Worm (Caenorhabditis elegans) whole organism, young adult: ENCODE results near the gene nhr-41.

Experiments used
- C17E4.6 ChIP-seq: fragments of 200-800 bp; sonication (Bioruptor generic); IDR thresholded peaks from 2 replicates; pipeline ENCODE4 v1.3.6; 2022; ENCODE audit warnings: missing genetic modification reagents, missing genetic modification characterization, missing compliant biosample characterization
- F37B4.10 ChIP-seq: fragments of 200-800 bp; sonication (Bioruptor generic); IDR thresholded peaks from 2 replicates; pipeline ENCODE4 v1.3.6; 2022; ENCODE audit warnings: missing genetic modification characterization, missing compliant biosample characterization
- cebp-2 ChIP-seq: fragments of 200-800 bp; sonication (Bioruptor generic); IDR thresholded peaks from 2 replicates; pipeline ENCODE4 v1.3.6; 2022; ENCODE audit warnings: missing genetic modification characterization, missing compliant biosample characterization
- ceh-100 ChIP-seq: fragments of 200-800 bp; sonication (Bioruptor generic); IDR thresholded peaks from 2 replicates; pipeline ENCODE4 v1.3.6; 2022; ENCODE audit warnings: missing genetic modification reagents, missing genetic modification characterization, missing compliant biosample characterization
- ceh-27 ChIP-seq: fragments of 200-800 bp; sonication (Bioruptor generic); optimal IDR thresholded peaks from 2 replicates; lab custom pipeline; 2018; ENCODE audit warnings: mild to moderate bottlenecking, missing genetic modification characterization, moderate library complexity, missing compliant biosample characterization
- efl-1 ChIP-seq: fragments of 150-350 bp; optimal IDR thresholded peaks from 2 replicates; lab custom pipeline; 2014; ENCODE audit warnings: missing biosample characterization, missing genetic modification reagents, missing genetic modification characterization
- lin-35 ChIP-seq, 3 experiments: fragments of 150-350 bp in 2 of 3; sonication (generic microtip) in 1 of 3; optimal IDR thresholded peaks; 2 replicates each; lab custom pipeline; 2014 to 2018; ENCODE audit warnings: missing biosample characterization in 3 of 3, missing genetic modification characterization in 3 of 3, missing genetic modification reagents in 3 of 3
- lin-40 ChIP-seq: sonication (generic microtip); optimal IDR thresholded peaks from 2 replicates; lab custom pipeline; 2016; ENCODE audit warnings: missing genetic modification characterization, mild to moderate bottlenecking, missing compliant biosample characterization, missing genotype, missing genetic modification reagents
- mel-28 ChIP-seq: sonication (generic microtip); optimal IDR thresholded peaks from 2 replicates; lab custom pipeline; 2016; ENCODE audit warnings: borderline replicate concordance, mild to moderate bottlenecking, missing genetic modification characterization, missing compliant biosample characterization
- mes-4 ChIP-seq: sonication (generic microtip); optimal IDR thresholded peaks from 2 replicates; lab custom pipeline; 2016; ENCODE audit warnings: missing genotype, missing genetic modification characterization, missing compliant biosample characterization
- nfya-1 ChIP-seq: sonication (generic microtip); optimal IDR thresholded peaks from 2 replicates; lab custom pipeline; 2017; ENCODE audit warnings: antibody characterized with exemption, missing compliant biosample characterization, missing genetic modification characterization, borderline replicate concordance; ENCODE audit not compliant: insufficient read depth
- nhr-90 ChIP-seq: sonication (generic microtip); optimal IDR thresholded peaks from 2 replicates; lab custom pipeline; 2016; ENCODE audit warnings: missing genotype, mild to moderate bottlenecking, missing genetic modification characterization, missing compliant biosample characterization
- pha-4 ChIP-seq: fragments of 150-350 bp; sonication (generic microtip); optimal IDR thresholded peaks from 2 replicates; lab custom pipeline; 2014; ENCODE audit warnings: missing biosample characterization, missing genetic modification reagents, missing genetic modification characterization
- snpc-1.1 ChIP-seq: sonication (generic microtip); optimal IDR thresholded peaks from 2 replicates; lab custom pipeline; 2017; ENCODE audit warnings: missing genetic modification characterization, mild to moderate bottlenecking, missing compliant biosample characterization, antibody characterized with exemption, moderate library complexity, missing genotype, missing genetic modification reagents; ENCODE audit not compliant: insufficient read depth

- no peak for TF ChIP-seq snpc-1.1
- TF ChIP-seq pha-4 (tag; lab: Kevin White, UChicago) = no peak
- no peak for TF ChIP-seq lin-35 (GFP tag; optimal IDR thresholded peaks at IDR 0.05; lab: Kevin White, UChicago)
- TF ChIP-seq mel-28 (tag; lab: Kevin White, UChicago) = no peak
- TF ChIP-seq F37B4.10 (GFP tag; lab: Robert Waterston, UW) = no peak
- no peak for TF ChIP-seq mes-4 (tag; lab: Kevin White, UChicago)
- TF ChIP-seq cebp-2 (GFP tag; lab: Robert Waterston, UW) = no peak
- no peak for TF ChIP-seq lin-40
- no peak for TF ChIP-seq efl-1 (GFP tag; lab: Kevin White, UChicago)
- TF ChIP-seq nhr-90 = no peak
- no peak for TF ChIP-seq C17E4.6 (GFP tag; lab: Robert Waterston, UW)
- no peak for TF ChIP-seq ceh-27 (GFP tag; lab: Kevin White, UChicago)
- TF ChIP-seq ceh-100 (GFP tag; lab: Robert Waterston, UW) = no peak
- no peak for TF ChIP-seq nfya-1 (tag; lab: Kevin White, UChicago)
Observed at ce11 chrIV:1353811-1354210, 32.2 kb upstream of the nhr-41 start.
